Worm (Caenorhabditis elegans) whole organism, young adult: ENCODE measurements around the gene R01H2.2.

ENCODE experiments used
- C06A6.2 ChIP-seq: fragments of 200-800 bp; sonication (Bioruptor generic); conservative IDR thresholded peaks from 2 replicates; pipeline ENCODE4 v1.3.6; 2022; ENCODE audit warnings: missing genetic modification characterization, missing compliant biosample characterization
- F10E7.11 ChIP-seq: sonication (generic microtip); optimal IDR thresholded peaks from 2 replicates; lab custom pipeline; 2017; ENCODE audit warnings: mild to moderate bottlenecking, missing genetic modification characterization, moderate library complexity, missing compliant biosample characterization
- F23B12.7 ChIP-seq: sonication (generic microtip); optimal IDR thresholded peaks from 2 replicates; lab custom pipeline; 2017; ENCODE audit warnings: missing genetic modification characterization, mild to moderate bottlenecking, missing compliant biosample characterization, antibody characterized with exemption, moderate library complexity; ENCODE audit not compliant: insufficient read depth
- F39B2.1 ChIP-seq: fragments of 200-800 bp; sonication (Bioruptor generic); IDR thresholded peaks from 2 replicates; pipeline ENCODE4 v1.3.6; 2022; ENCODE audit warnings: missing genetic modification reagents, missing genetic modification characterization, missing compliant biosample characterization
- F57A8.1 ChIP-seq: fragments of 200-800 bp; sonication (Bioruptor generic); optimal IDR thresholded peaks from 2 replicates; lab custom pipeline; 2018; ENCODE audit warnings: mild to moderate bottlenecking, missing genetic modification characterization, moderate library complexity, missing compliant biosample characterization
- ceh-100 ChIP-seq: fragments of 200-800 bp; sonication (Bioruptor generic); IDR thresholded peaks from 2 replicates; pipeline ENCODE4 v1.3.6; 2022; ENCODE audit warnings: missing genetic modification reagents, missing genetic modification characterization, missing compliant biosample characterization
- egl-44 ChIP-seq: fragments of 200-800 bp; sonication (Bioruptor generic); IDR thresholded peaks from 2 replicates; pipeline ENCODE4 v1.3.6; 2022; ENCODE audit warnings: missing genetic modification reagents, missing genetic modification characterization, missing compliant biosample characterization
- him-1 ChIP-seq: sonication (generic microtip); optimal IDR thresholded peaks from 2 replicates; lab custom pipeline; 2016; ENCODE audit warnings: missing genotype, missing genetic modification reagents, missing genetic modification characterization, missing compliant biosample characterization
- madf-3 ChIP-seq: fragments of 200-800 bp; sonication (Bioruptor generic); IDR thresholded peaks from 2 replicates; pipeline ENCODE4 v1.3.6; 2022; ENCODE audit warnings: missing genetic modification reagents, missing genetic modification characterization, missing compliant biosample characterization
- mcd-1 ChIP-seq: fragments of 200-800 bp; sonication (Bioruptor generic); IDR thresholded peaks from 2 replicates; pipeline ENCODE4 v1.3.6; 2022; ENCODE audit warnings: missing genetic modification reagents, missing genetic modification characterization, missing compliant biosample characterization
- nhr-90 ChIP-seq: sonication (generic microtip); optimal IDR thresholded peaks from 2 replicates; lab custom pipeline; 2016; ENCODE audit warnings: missing genotype, mild to moderate bottlenecking, missing genetic modification characterization, missing compliant biosample characterization
- ztf-25 ChIP-seq: fragments of 200-800 bp; sonication (Bioruptor generic); IDR thresholded peaks from 2 replicates; pipeline ENCODE4 v1.3.6; 2022; ENCODE audit warnings: missing genetic modification reagents, missing genetic modification characterization, missing compliant biosample characterization
- ztf-28 ChIP-seq: fragments of 200-800 bp; sonication (Bioruptor generic); IDR thresholded peaks from 2 replicates; pipeline ENCODE4 v1.3.6; 2022; ENCODE audit warnings: missing genetic modification reagents, missing genetic modification characterization, missing compliant biosample characterization

DNA sequence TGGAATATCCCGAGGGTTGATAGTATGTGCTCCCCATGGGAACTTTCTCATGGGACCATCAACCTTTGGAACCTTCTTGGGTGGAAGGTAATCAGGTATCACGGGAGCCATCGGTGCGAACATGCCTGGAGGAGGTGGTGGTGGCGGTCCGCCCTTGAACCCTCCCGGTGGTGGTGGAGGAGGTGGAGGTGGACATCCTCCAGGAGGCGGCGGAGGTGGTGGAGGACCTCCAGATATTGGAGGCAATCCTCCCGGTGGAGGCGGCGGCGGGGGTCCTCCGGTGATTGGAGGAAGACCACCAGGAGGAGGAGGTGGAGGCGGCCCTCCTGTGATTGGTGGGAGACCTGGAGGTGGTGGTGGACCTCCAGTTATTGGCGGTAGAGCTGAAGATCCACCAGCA lies 30.5 kb upstream of the R01H2.2 start:
- TF ChIP-seq F57A8.1 (GFP tag; lab: Kevin White, UChicago) = no peak
- TF ChIP-seq C06A6.2 (GFP tag; lab: Robert Waterston, UW) = no peak
- TF ChIP-seq F39B2.1 (GFP tag; lab: Robert Waterston, UW) = no peak
- no peak for TF ChIP-seq ztf-28 (GFP tag; lab: Robert Waterston, UW)
- TF ChIP-seq F10E7.11 = no peak
- TF ChIP-seq mcd-1 = peak; percentile 43; the same call in 1 of the 2 replicates
- no peak for TF ChIP-seq him-1 (tag; lab: Kevin White, UChicago)
- no peak for TF ChIP-seq F23B12.7
- no peak for TF ChIP-seq egl-44 (GFP tag; lab: Robert Waterston, UW)
- no peak for TF ChIP-seq madf-3
- TF ChIP-seq ztf-25 = 0 out of 2 replicates have a peak, but pooled peaks have one; percentile 20
- TF ChIP-seq ceh-100 = no peak
- no peak for TF ChIP-seq nhr-90 (tag; lab: Kevin White, UChicago)
